Fruit fly (Drosophila melanogaster): ENCODE measurements around the gene CG13898.

- TF ChIP-seq psq (optimal IDR thresholded peaks at IDR 0.05) (no peak), pan (optimal IDR thresholded peaks at IDR 0.05) (no peak), usp (GFP tag; optimal IDR thresholded peaks at IDR 0.05) (no peak), Dll (optimal IDR thresholded peaks at IDR 0.05) (no peak), CG8478 (optimal IDR thresholded peaks at IDR 0.05) (no peak), EcR (GFP tag; optimal IDR thresholded peaks at IDR 0.05) (no peak)
These were observed 13.9 kb upstream of the CG13898 start for dm6 chr3L:817708-818107.

Measured in whole organism.